Fruit fly (Drosophila melanogaster): ENCODE data around the gene jub.

jub gene

dm6 chrX:13845728-13846127 lies 15.6 kb upstream of the jub start, which contains the start of gene AMPdeam (continued):
- TF ChIP-seq CG2120 (GFP tag; optimal IDR thresholded peaks at IDR 0.05) (peak; percentile 61), MTF-1 (GFP tag; optimal IDR thresholded peaks at IDR 0.05; ENCODE audit: borderline replicate concordance) (no peak), E2f2 (GFP tag; IDR thresholded peaks at IDR 0.05) (peak; percentile 96), CG17359 (tag; optimal IDR thresholded peaks at IDR 0.05) (no peak), Stat92E (GFP tag; optimal IDR thresholded peaks at IDR 0.05) (no peak), zfh2 (GFP tag; optimal IDR thresholded peaks at IDR 0.05) (peak; percentile 35), knrl (GFP tag; IDR thresholded peaks at IDR 0.05; ENCODE audit: partially characterized antibody) (0 out of 3 replicates have a peak, but pooled peaks have one; percentile 47), CG8281 (tag; optimal IDR thresholded peaks at IDR 0.05) (no peak), CG4730 (GFP tag; IDR thresholded peaks at IDR 0.05) (no peak), pb (GFP tag; optimal IDR thresholded peaks at IDR 0.05) (no peak), gro (GFP tag; optimal IDR thresholded peaks at IDR 0.05) (peak; percentile 22), yki (optimal IDR thresholded peaks at IDR 0.05) (no peak), stwl (tag; optimal IDR thresholded peaks at IDR 0.05) (peak; percentile 96), Hand (GFP tag; optimal IDR thresholded peaks at IDR 0.05) (no peak), Myb (GFP tag; optimal IDR thresholded peaks at IDR 0.05) (peak; percentile 39), CG10267 (tag; optimal IDR thresholded peaks at IDR 0.05) (peak; percentile 85), CG3847 (GFP tag; IDR thresholded peaks at IDR 0.05) (peak; percentile 61), Ets97D (GFP tag; optimal IDR thresholded peaks at IDR 0.05) (peak; percentile 74), Sry-δ (GFP tag; optimal IDR thresholded peaks at IDR 0.05) (peak; percentile 40), CG9797 (GFP tag; optimal IDR thresholded peaks at IDR 0.05) (peak; percentile 54), CG2202 (tag; optimal IDR thresholded peaks at IDR 0.05) (no peak), CG12104 (GFP tag; optimal IDR thresholded peaks at IDR 0.05) (no peak), CG9437 (GFP tag; optimal IDR thresholded peaks at IDR 0.05) (peak; percentile 99), lilli (GFP tag; optimal IDR thresholded peaks at IDR 0.05) (peak; percentile 36), pita (GFP tag; optimal IDR thresholded peaks at IDR 0.05) (peak; percentile 40), CG7839 (tag; optimal IDR thresholded peaks at IDR 0.05) (no peak), mam (GFP tag; optimal IDR thresholded peaks at IDR 0.05) (peak; percentile 18), CG2116 (GFP tag; optimal IDR thresholded peaks at IDR 0.05) (peak; percentile 25), BEAF-32 (GFP tag; optimal IDR thresholded peaks at IDR 0.05) (peak; percentile 29), sqz (GFP tag; optimal IDR thresholded peaks at IDR 0.05) (peak; percentile 24), HmgZ (tag; optimal IDR thresholded peaks at IDR 0.05) (peak; percentile 63), CG4424 (GFP tag; optimal IDR thresholded peaks at IDR 0.05) (peak; percentile 3), CG2875 (GFP tag; optimal IDR thresholded peaks at IDR 0.05) (no peak), ewg (GFP tag; optimal IDR thresholded peaks at IDR 0.05) (peak; percentile 5), CG17568 (GFP tag; optimal IDR thresholded peaks at IDR 0.05) (no peak), CG12769 (tag; optimal IDR thresholded peaks at IDR 0.05) (no peak), CG7786 (GFP tag; optimal IDR thresholded peaks at IDR 0.05) (no peak), CG34376 (GFP tag; optimal IDR thresholded peaks at IDR 0.05) (no peak), CG8290 (GFP tag; optimal IDR thresholded peaks at IDR 0.05) (peak; percentile 60), CG8290 (tag; optimal IDR thresholded peaks at IDR 0.05) (peak in 1 of 2 experiments; percentile 78), HLH54F (GFP tag; optimal IDR thresholded peaks at IDR 0.05) (no peak), CG1602 (GFP tag; optimal IDR thresholded peaks at IDR 0.05) (no peak), CG1832 (GFP tag; optimal IDR thresholded peaks at IDR 0.05) (no peak), CG6791 (GFP tag; IDR thresholded peaks at IDR 0.05; ENCODE audit: partially characterized antibody) (0 out of 3 replicates have a peak, but pooled peaks have one; percentile 6), GATAe (GFP tag; conservative IDR thresholded peaks at IDR 0.05) (no peak), CG12659 (GFP tag; optimal IDR thresholded peaks at IDR 0.05) (peak; percentile 53), Scr (GFP tag; IDR thresholded peaks at IDR 0.05; ENCODE audit: partially characterized antibody) (no peak), CG1603 (tag; optimal IDR thresholded peaks at IDR 0.05) (peak; percentile 75), pzg (GFP tag; optimal IDR thresholded peaks at IDR 0.05) (peak; percentile 90), CG12744 (GFP tag; optimal IDR thresholded peaks at IDR 0.05) (peak; percentile 8), CG11085 (GFP tag; IDR thresholded peaks at IDR 0.05) (no peak)

Data from whole organism, embryonic.